Worm (Caenorhabditis elegans) whole organism, late embryonic: ENCODE measurements around the gene H29C22.1.

Source experiments
- C08G9.2 ChIP-seq: sonication (generic microtip); optimal IDR thresholded peaks from 2 replicates; lab custom pipeline; 2016; ENCODE audit warnings: mild to moderate bottlenecking, missing genetic modification characterization, moderate library complexity, missing compliant biosample characterization
- C38D4.7 ChIP-seq: fragments of 200-800 bp; sonication (Bioruptor generic); optimal IDR thresholded peaks from 2 replicates; lab custom pipeline; 2018; ENCODE audit warnings: mild to moderate bottlenecking, missing genetic modification characterization, moderate library complexity, missing compliant biosample characterization
- F13H6.1 ChIP-seq: sonication (generic microtip); optimal IDR thresholded peaks from 2 replicates; lab custom pipeline; 2016; ENCODE audit warnings: missing genetic modification characterization, missing compliant biosample characterization
- K02D7.2 ChIP-seq: sonication (generic microtip); optimal IDR thresholded peaks from 2 replicates; lab custom pipeline; 2017; ENCODE audit warnings: mild to moderate bottlenecking, missing genetic modification characterization, missing compliant biosample characterization
- T23F11.4 ChIP-seq: fragments of 200-800 bp; sonication (Bioruptor generic); optimal IDR thresholded peaks from 2 replicates; lab custom pipeline; 2018; ENCODE audit warnings: mild to moderate bottlenecking, missing genetic modification characterization, missing compliant biosample characterization
- ahr-1 ChIP-seq: sonication (generic microtip); optimal IDR thresholded peaks from 2 replicates; lab custom pipeline; 2016; ENCODE audit warnings: missing genetic modification characterization, missing compliant biosample characterization
- ama-1 ChIP-seq: fragments of 150-350 bp; optimal IDR thresholded peaks from 2 replicates; lab custom pipeline; 2014
- ceh-18 ChIP-seq: sonication (generic microtip); optimal IDR thresholded peaks from 2 replicates; lab custom pipeline; 2016; ENCODE audit warnings: missing genetic modification characterization, missing compliant biosample characterization
- ceh-19 ChIP-seq: fragments of 200-800 bp; sonication (Bioruptor generic); optimal IDR thresholded peaks from 2 replicates; lab custom pipeline; 2018; ENCODE audit warnings: mild to moderate bottlenecking, missing genetic modification characterization, missing compliant biosample characterization
- ceh-2 ChIP-seq: sonication (generic microtip); optimal IDR thresholded peaks from 2 replicates; lab custom pipeline; 2016; ENCODE audit warnings: missing genotype, missing genetic modification characterization, missing compliant biosample characterization
- ceh-22 ChIP-seq: sonication (generic microtip); optimal IDR thresholded peaks from 2 replicates; lab custom pipeline; 2017; ENCODE audit warnings: missing biosample characterization, missing genetic modification characterization
- ceh-31 ChIP-seq: sonication (generic microtip); optimal IDR thresholded peaks from 2 replicates; lab custom pipeline; 2016; ENCODE audit warnings: missing genetic modification characterization, missing compliant biosample characterization
- ceh-34 ChIP-seq: sonication (generic microtip); optimal IDR thresholded peaks from 2 replicates; lab custom pipeline; 2016; ENCODE audit warnings: mild to moderate bottlenecking, missing genetic modification characterization, missing compliant biosample characterization
- ceh-48 ChIP-seq: sonication (generic microtip); optimal IDR thresholded peaks from 2 replicates; lab custom pipeline; 2016; ENCODE audit warnings: missing genetic modification characterization, inconsistent platforms, missing compliant biosample characterization
- ceh-9 ChIP-seq: sonication (generic microtip); optimal IDR thresholded peaks from 2 replicates; lab custom pipeline; 2016; ENCODE audit warnings: mild to moderate bottlenecking, missing genetic modification characterization, inconsistent platforms, missing compliant biosample characterization
- che-1 ChIP-seq: sonication (generic microtip); optimal IDR thresholded peaks from 2 replicates; lab custom pipeline; 2016; ENCODE audit warnings: mild to moderate bottlenecking, missing genetic modification characterization, missing compliant biosample characterization
- dmd-4 ChIP-seq: sonication (generic microtip); optimal IDR thresholded peaks from 2 replicates; lab custom pipeline; 2016; ENCODE audit warnings: borderline replicate concordance, missing genetic modification characterization, missing compliant biosample characterization
- dve-1 ChIP-seq: sonication (generic microtip); optimal IDR thresholded peaks from 2 replicates; lab custom pipeline; 2017; ENCODE audit warnings: antibody characterized with exemption, mild to moderate bottlenecking, missing genetic modification characterization, missing compliant biosample characterization
- elt-2 ChIP-seq: sonication (generic microtip); optimal IDR thresholded peaks from 2 replicates; lab custom pipeline; 2016; ENCODE audit warnings: missing genetic modification reagents, missing genetic modification characterization, missing compliant biosample characterization
- elt-4 ChIP-seq: sonication (generic microtip); optimal IDR thresholded peaks from 2 replicates; lab custom pipeline; 2016; ENCODE audit warnings: missing genetic modification characterization, missing compliant biosample characterization
- eyg-1 ChIP-seq: sonication (generic microtip); optimal IDR thresholded peaks from 2 replicates; lab custom pipeline; 2016; ENCODE audit warnings: missing genotype, missing genetic modification characterization, missing compliant biosample characterization
- fax-1 ChIP-seq: sonication (generic microtip); optimal IDR thresholded peaks from 2 replicates; lab custom pipeline; 2016; ENCODE audit warnings: missing genotype, missing genetic modification characterization, missing compliant biosample characterization
- fkh-6 ChIP-seq: sonication (generic microtip); optimal IDR thresholded peaks from 2 replicates; lab custom pipeline; 2016; ENCODE audit warnings: missing genetic modification characterization, missing compliant biosample characterization
- gmeb-2 ChIP-seq: sonication (generic microtip); optimal IDR thresholded peaks from 2 replicates; lab custom pipeline; 2016; ENCODE audit warnings: missing genetic modification characterization, inconsistent platforms, missing compliant biosample characterization
- hlh-13 ChIP-seq: fragments of 200-800 bp; sonication (Bioruptor generic); optimal IDR thresholded peaks from 2 replicates; lab custom pipeline; 2018; ENCODE audit warnings: mild to moderate bottlenecking, missing genetic modification characterization, missing compliant biosample characterization
- hlh-15 ChIP-seq: sonication (generic microtip); optimal IDR thresholded peaks from 2 replicates; lab custom pipeline; 2016; ENCODE audit warnings: missing genetic modification characterization, missing compliant biosample characterization
- hlh-6 ChIP-seq: sonication (generic microtip); optimal IDR thresholded peaks from 2 replicates; lab custom pipeline; 2016; ENCODE audit warnings: missing genotype, missing genetic modification characterization, missing compliant biosample characterization
- lim-6 ChIP-seq: sonication (generic microtip); optimal IDR thresholded peaks from 2 replicates; lab custom pipeline; 2016; ENCODE audit warnings: missing genetic modification characterization, missing compliant biosample characterization
- lin-11 ChIP-seq: fragments of 200-800 bp; sonication (Bioruptor generic); optimal IDR thresholded peaks from 2 replicates; lab custom pipeline; 2018; ENCODE audit warnings: mild to moderate bottlenecking, missing genetic modification characterization, missing compliant biosample characterization
- madf-2 ChIP-seq: sonication (generic microtip); optimal IDR thresholded peaks from 2 replicates; lab custom pipeline; 2017; ENCODE audit warnings: missing genetic modification characterization, missing compliant biosample characterization
- mec-3 ChIP-seq: sonication (generic microtip); optimal IDR thresholded peaks from 2 replicates; lab custom pipeline; 2016; ENCODE audit warnings: borderline replicate concordance, missing genetic modification characterization, missing compliant biosample characterization
- odd-2 ChIP-seq: sonication (generic microtip); optimal IDR thresholded peaks from 2 replicates; lab custom pipeline; 2017; ENCODE audit warnings: antibody characterized with exemption, mild to moderate bottlenecking, missing genetic modification characterization, missing compliant biosample characterization
- pag-3 ChIP-seq: sonication (generic microtip); optimal IDR thresholded peaks from 2 replicates; lab custom pipeline; 2016; ENCODE audit warnings: missing compliant biosample characterization, missing genetic modification characterization, borderline replicate concordance
- pax-1 ChIP-seq: fragments of 150-350 bp; optimal IDR thresholded peaks from 2 replicates; lab custom pipeline; 2014; ENCODE audit warnings: missing biosample characterization, missing genetic modification characterization
- pha-4 ChIP-seq: fragments of 150-350 bp; optimal IDR thresholded peaks from 2 replicates; lab custom pipeline; 2018; ENCODE audit warnings: missing biosample characterization, missing genetic modification reagents, missing genetic modification characterization
- pqm-1 ChIP-seq: sonication (generic microtip); optimal IDR thresholded peaks from 2 replicates; lab custom pipeline; 2016; ENCODE audit warnings: missing genetic modification characterization, missing compliant biosample characterization
- pros-1 ChIP-seq: fragments of 150-350 bp; optimal IDR thresholded peaks from 2 replicates; lab custom pipeline; 2014; ENCODE audit warnings: missing biosample characterization, missing genetic modification reagents, missing genetic modification characterization
- ref-2 ChIP-seq: sonication (generic microtip); optimal IDR thresholded peaks from 2 replicates; lab custom pipeline; 2016; ENCODE audit warnings: missing genetic modification characterization, missing compliant biosample characterization
- sdc-2 ChIP-seq: sonication (generic microtip); optimal IDR thresholded peaks from 2 replicates; lab custom pipeline; 2016; ENCODE audit warnings: missing genotype, missing genetic modification characterization, missing compliant biosample characterization
- sox-2 ChIP-seq: fragments of 200-800 bp; sonication (Bioruptor generic); IDR thresholded peaks from 2 replicates; pipeline ENCODE4 v1.3.6; 2022; ENCODE audit warnings: missing genetic modification reagents, missing genetic modification characterization, missing compliant biosample characterization
- sox-4 ChIP-seq: sonication (generic microtip); optimal IDR thresholded peaks from 2 replicates; lab custom pipeline; 2017; ENCODE audit warnings: mild to moderate bottlenecking, missing genetic modification characterization, inconsistent platforms, missing compliant biosample characterization
- syd-9 ChIP-seq: sonication (generic microtip); optimal IDR thresholded peaks from 2 replicates; lab custom pipeline; 2016; ENCODE audit warnings: mild to moderate bottlenecking, missing genetic modification characterization, moderate library complexity, missing compliant biosample characterization
- tbx-2 ChIP-seq: sonication (generic microtip); optimal IDR thresholded peaks from 2 replicates; lab custom pipeline; 2016; ENCODE audit warnings: missing genetic modification characterization, missing compliant biosample characterization
- tbx-7 ChIP-seq: sonication (generic microtip); optimal IDR thresholded peaks from 2 replicates; lab custom pipeline; 2016; ENCODE audit warnings: missing genotype, missing genetic modification characterization, missing compliant biosample characterization
- ttx-3 ChIP-seq: sonication (generic microtip); optimal IDR thresholded peaks from 2 replicates; lab custom pipeline; 2016; ENCODE audit warnings: missing genetic modification reagents, missing genetic modification characterization, missing compliant biosample characterization
- unc-3 ChIP-seq, 2 experiments: fragments of 200-800 bp in 1 of 2; sonication (Bioruptor generic) in 1 of 2; sonication (generic microtip) in 1 of 2; conservative IDR thresholded peaks in 1 of 2; optimal IDR thresholded peaks in 1 of 2; 2 replicates each; pipeline versions ENCODE4 v1.3.6 to Lab custom; 2016 to 2022; ENCODE audit warnings: missing compliant biosample characterization in 2 of 2, missing genetic modification characterization in 2 of 2, missing genetic modification reagents in 1 of 2
- unc-42 ChIP-seq: sonication (generic microtip); optimal IDR thresholded peaks from 2 replicates; lab custom pipeline; 2016; ENCODE audit warnings: missing genotype, missing genetic modification characterization, missing compliant biosample characterization
- unc-86 ChIP-seq: sonication (generic microtip); optimal IDR thresholded peaks from 2 replicates; lab custom pipeline; 2016; ENCODE audit warnings: missing genetic modification characterization, missing compliant biosample characterization
- zip-5 ChIP-seq: sonication (generic microtip); optimal IDR thresholded peaks from 2 replicates; lab custom pipeline; 2016; ENCODE audit warnings: missing genetic modification characterization, missing compliant biosample characterization
- ztf-16 ChIP-seq: sonication (generic microtip); optimal IDR thresholded peaks from 2 replicates; lab custom pipeline; 2017; ENCODE audit warnings: missing genetic modification characterization, missing compliant biosample characterization

H29C22.1 gene

ce11 chrX:9297834-9298233 is 13.3 kb downstream of the H29C22.1 start, which contains the start of gene B0416.7:
Gene B0416.7 (minus strand): TSS chrX:9297934.
- no peak for TF ChIP-seq mec-3 (tag; lab: Kevin White, UChicago)
- no peak for TF ChIP-seq ref-2 (tag; lab: Kevin White, UChicago)
- no peak for TF ChIP-seq lin-11 (tag; lab: Kevin White, UChicago)
- TF ChIP-seq zip-5 (tag; lab: Kevin White, UChicago) = no peak

DNA sequence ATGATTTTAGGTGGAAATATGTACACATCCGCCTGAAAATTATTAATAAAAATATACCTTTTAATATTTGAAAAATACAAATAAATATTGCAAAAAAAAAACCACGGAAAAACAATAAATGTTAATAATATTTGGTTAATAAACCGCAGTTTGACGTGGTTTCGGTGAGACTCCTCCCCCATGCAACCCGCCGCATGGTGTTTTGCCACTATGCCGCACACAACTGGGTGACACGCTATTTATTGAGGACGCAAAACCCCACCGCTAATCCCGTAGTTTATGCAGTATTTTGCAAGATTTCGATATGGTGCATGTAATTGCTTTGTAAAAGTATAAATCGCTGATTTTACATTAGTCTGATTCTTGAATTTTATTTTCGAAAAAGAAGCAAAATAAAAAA is 14.5 kb downstream of the H29C22.1 start, which contains the start of gene gly-13:
TSS of gene gly-13 (minus strand) at position 32 of the 400 bp plus-strand sequence.
- TF ChIP-seq ceh-34 = peak; percentile 40
- peak; percentile 31 for TF ChIP-seq syd-9 (tag; lab: Kevin White, UChicago)
- no peak for TF ChIP-seq hlh-6 (tag; lab: Kevin White, UChicago)
- no peak for TF ChIP-seq pag-3
- TF ChIP-seq ceh-22 (tag; lab: Kevin White, UChicago) = no peak
- peak; percentile 58 for TF ChIP-seq odd-2 (tag; lab: Kevin White, UChicago)
- TF ChIP-seq K02D7.2 (tag; lab: Kevin White, UChicago) = no peak
- TF ChIP-seq ceh-48 (tag; lab: Kevin White, UChicago) = no peak
- TF ChIP-seq sox-2 (GFP tag; lab: Robert Waterston, UW) = no peak
- peak; percentile 2 for TF ChIP-seq dve-1 (tag; lab: Kevin White, UChicago)
- TF ChIP-seq ahr-1 = peak; percentile 9
- TF ChIP-seq pqm-1 (tag; lab: Kevin White, UChicago) = no peak
- no peak for TF ChIP-seq sdc-2 (tag; lab: Kevin White, UChicago)
- TF ChIP-seq fkh-6 (tag; lab: Kevin White, UChicago) = peak; percentile 29
- no peak for TF ChIP-seq tbx-7 (tag; lab: Kevin White, UChicago)
- peak; percentile 43 for TF ChIP-seq ztf-16 (tag; lab: Kevin White, UChicago)
- TF ChIP-seq gmeb-2 (tag; lab: Kevin White, UChicago) = peak; percentile 44
- no peak for TF ChIP-seq pha-4 (tag; lab: Kevin White, UChicago)
- TF ChIP-seq dmd-4 (tag; lab: Kevin White, UChicago) = peak; percentile 26
- TF ChIP-seq sox-4 (tag; lab: Kevin White, UChicago) = peak; percentile 70
- TF ChIP-seq unc-3 (GFP tag; conservative IDR thresholded peaks at IDR 0.05; lab: Robert Waterston, UW) = no peak
- peak; percentile 42 for TF ChIP-seq unc-3 (tag; optimal IDR thresholded peaks at IDR 0.05; lab: Kevin White, UChicago)
- no peak for TF ChIP-seq C08G9.2 (tag; lab: Kevin White, UChicago)
- peak; percentile 48 for TF ChIP-seq C38D4.7 (GFP tag; lab: Kevin White, UChicago)
- peak; percentile 82 for TF ChIP-seq elt-2 (tag; lab: Kevin White, UChicago)
- TF ChIP-seq ceh-9 = no peak
- TF ChIP-seq zip-5 (tag; lab: Kevin White, UChicago) = peak; percentile 61
- TF ChIP-seq hlh-15 (tag; lab: Kevin White, UChicago) = peak; percentile 56
- peak; percentile 60 for TF ChIP-seq unc-86 (tag; lab: Kevin White, UChicago)
- no peak for TF ChIP-seq pax-1 (tag; lab: Kevin White, UChicago)
- TF ChIP-seq T23F11.4 (GFP tag; lab: Kevin White, UChicago) = peak; percentile 22
- no peak for TF ChIP-seq lim-6 (tag; lab: Kevin White, UChicago)
- peak; percentile 71 for TF ChIP-seq ttx-3 (tag; lab: Kevin White, UChicago)
- peak; percentile 76 for TF ChIP-seq fax-1 (tag; lab: Kevin White, UChicago)
- TF ChIP-seq F13H6.1 (tag; lab: Kevin White, UChicago) = peak; percentile 37
- peak; percentile 43 for TF ChIP-seq madf-2 (tag; lab: Kevin White, UChicago)
- no peak for TF ChIP-seq eyg-1
- peak; percentile 57 for TF ChIP-seq ceh-31 (tag; lab: Kevin White, UChicago)
- peak; percentile 80 for TF ChIP-seq ceh-19 (GFP tag; lab: Kevin White, UChicago)
- TF ChIP-seq pros-1 = no peak
- TF ChIP-seq elt-4 (tag; lab: Kevin White, UChicago) = no peak
- no peak for TF ChIP-seq ceh-18 (tag; lab: Kevin White, UChicago)
- peak; percentile 23 for TF ChIP-seq unc-42 (tag; lab: Kevin White, UChicago)
- TF ChIP-seq ceh-2 (tag; lab: Kevin White, UChicago) = peak; percentile 38
- peak; percentile 76 for TF ChIP-seq tbx-2 (tag; lab: Kevin White, UChicago)
- TF ChIP-seq che-1 = peak; percentile 63
- peak; percentile 48 for TF ChIP-seq hlh-13 (GFP tag; lab: Kevin White, UChicago)
- no peak for TF ChIP-seq ama-1
- peak; percentile 46 for TF ChIP-seq lin-11 (tag; lab: Kevin White, UChicago)
- TF ChIP-seq mec-3 (tag; lab: Kevin White, UChicago) = no peak
